Worm (Caenorhabditis elegans) whole organism, young adult: Measurements from ENCODE around the gene T28H10.2.
A peak's percentile ranks its signal among the peaks of the same experiment; 100 is the strongest.

ENCODE experiments used
- B0261.1 ChIP-seq: sonication (generic microtip); optimal IDR thresholded peaks from 2 replicates; lab custom pipeline; 2016; ENCODE audit warnings: mild to moderate bottlenecking, missing genetic modification characterization, moderate library complexity, missing compliant biosample characterization
- B0336.3 ChIP-seq: fragments of 200-800 bp; sonication (Bioruptor generic); IDR thresholded peaks from 2 replicates; pipeline ENCODE4 v1.3.6; 2022; ENCODE audit warnings: missing genetic modification characterization, missing compliant biosample characterization
- F10E7.11 ChIP-seq: sonication (generic microtip); optimal IDR thresholded peaks from 2 replicates; lab custom pipeline; 2017; ENCODE audit warnings: mild to moderate bottlenecking, missing genetic modification characterization, moderate library complexity, missing compliant biosample characterization
- F23B12.7 ChIP-seq: sonication (generic microtip); optimal IDR thresholded peaks from 2 replicates; lab custom pipeline; 2017; ENCODE audit warnings: missing genetic modification characterization, mild to moderate bottlenecking, missing compliant biosample characterization, antibody characterized with exemption, moderate library complexity; ENCODE audit not compliant: insufficient read depth
- F33H1.4 ChIP-seq: fragments of 200-800 bp; sonication (Bioruptor generic); IDR thresholded peaks from 2 replicates; pipeline ENCODE4 v1.3.6; 2022; ENCODE audit warnings: missing genetic modification reagents, missing genetic modification characterization, missing compliant biosample characterization
- F52B5.7 ChIP-seq: sonication (generic microtip); optimal IDR thresholded peaks from 2 replicates; lab custom pipeline; 2016; ENCODE audit warnings: mild to moderate bottlenecking, missing genetic modification characterization, missing compliant biosample characterization
- F57C9.4 ChIP-seq: sonication (generic microtip); optimal IDR thresholded peaks from 2 replicates; lab custom pipeline; 2017; ENCODE audit warnings: mild to moderate bottlenecking, missing genetic modification characterization, missing compliant biosample characterization
- K11D2.4 ChIP-seq: fragments of 200-800 bp; sonication (Bioruptor generic); IDR thresholded peaks from 2 replicates; pipeline ENCODE4 v1.3.6; 2022; ENCODE audit warnings: missing genetic modification reagents, missing genetic modification characterization, missing compliant biosample characterization
- K12H6.12 ChIP-seq: fragments of 200-800 bp; sonication (Bioruptor generic); optimal IDR thresholded peaks from 2 replicates; lab custom pipeline; 2018; ENCODE audit warnings: mild to moderate bottlenecking, missing genetic modification characterization, missing compliant biosample characterization
- Y56A3A.18 ChIP-seq: fragments of 200-800 bp; sonication (Bioruptor generic); IDR thresholded peaks from 2 replicates; pipeline ENCODE4 v1.3.6; 2022; ENCODE audit warnings: missing genetic modification reagents, missing genetic modification characterization, missing compliant biosample characterization
- Y79H2A.3 ChIP-seq: fragments of 200-800 bp; sonication (Bioruptor generic); conservative IDR thresholded peaks from 2 replicates; pipeline ENCODE4 v1.3.6; 2022; ENCODE audit warnings: missing genetic modification reagents, missing genetic modification characterization, missing compliant biosample characterization
- ZK185.1 ChIP-seq: sonication (generic microtip); optimal IDR thresholded peaks from 2 replicates; lab custom pipeline; 2016; ENCODE audit warnings: mild to moderate bottlenecking, missing genetic modification characterization, missing compliant biosample characterization; ENCODE audit not compliant: poor library complexity, severe bottlenecking
- atf-7 ChIP-seq: sonication (generic microtip); optimal IDR thresholded peaks from 2 replicates; lab custom pipeline; 2017; ENCODE audit warnings: mild to moderate bottlenecking, missing genetic modification characterization, missing compliant biosample characterization
- attf-3 ChIP-seq: fragments of 200-800 bp; sonication (Bioruptor generic); conservative IDR thresholded peaks from 2 replicates; pipeline ENCODE4 v1.3.6; 2022; ENCODE audit warnings: missing genetic modification reagents, missing genetic modification characterization, missing compliant biosample characterization
- attf-5 ChIP-seq: fragments of 200-800 bp; sonication (Bioruptor generic); optimal IDR thresholded peaks from 2 replicates; lab custom pipeline; 2018; ENCODE audit warnings: mild to moderate bottlenecking, missing genetic modification characterization, missing compliant biosample characterization
- bed-2 ChIP-seq: fragments of 200-800 bp; sonication (Bioruptor generic); IDR thresholded peaks from 2 replicates; pipeline ENCODE4 v1.3.6; 2022; ENCODE audit warnings: missing genetic modification reagents, missing genetic modification characterization, missing compliant biosample characterization
- cebp-1 ChIP-seq, 2 experiments: fragments of 200-800 bp in 1 of 2; sonication (Bioruptor generic) in 1 of 2; sonication (generic microtip) in 1 of 2; IDR thresholded peaks in 1 of 2; optimal IDR thresholded peaks in 1 of 2; 2 replicates each; pipeline versions ENCODE4 v1.3.6 to Lab custom; 2017 to 2022; ENCODE audit warnings: missing compliant biosample characterization in 2 of 2, missing genetic modification characterization in 2 of 2, mild to moderate bottlenecking in 1 of 2, missing genetic modification reagents in 1 of 2, moderate library complexity in 1 of 2
- ceh-27 ChIP-seq: fragments of 200-800 bp; sonication (Bioruptor generic); optimal IDR thresholded peaks from 2 replicates; lab custom pipeline; 2018; ENCODE audit warnings: mild to moderate bottlenecking, missing genetic modification characterization, moderate library complexity, missing compliant biosample characterization
- ceh-58 ChIP-seq: fragments of 200-800 bp; sonication (Bioruptor generic); IDR thresholded peaks from 2 replicates; pipeline ENCODE4 v1.3.6; 2022; ENCODE audit warnings: missing genetic modification characterization, missing compliant biosample characterization
- dox-1 ChIP-seq: fragments of 200-800 bp; sonication (Bioruptor generic); IDR thresholded peaks from 2 replicates; pipeline ENCODE4 v1.3.6; 2022; ENCODE audit warnings: missing genetic modification reagents, missing genetic modification characterization, missing compliant biosample characterization
- dpff-1 ChIP-seq: sonication (generic microtip); optimal IDR thresholded peaks from 2 replicates; lab custom pipeline; 2017; ENCODE audit warnings: mild to moderate bottlenecking, missing genetic modification characterization, missing compliant biosample characterization
- egrh-3 ChIP-seq: fragments of 200-800 bp; sonication (Bioruptor generic); IDR thresholded peaks from 2 replicates; pipeline ENCODE4 v1.3.6; 2022; ENCODE audit warnings: missing genetic modification reagents, missing genetic modification characterization, missing compliant biosample characterization
- fkh-3 ChIP-seq: sonication (generic microtip); optimal IDR thresholded peaks from 2 replicates; lab custom pipeline; 2016; ENCODE audit warnings: mild to moderate bottlenecking, missing genetic modification characterization, missing compliant biosample characterization
- hlh-26 ChIP-seq: fragments of 200-800 bp; sonication (Bioruptor generic); conservative IDR thresholded peaks from 2 replicates; pipeline ENCODE4 v1.3.6; 2022; ENCODE audit warnings: missing genetic modification reagents, missing genetic modification characterization, missing compliant biosample characterization
- hmg-1.2 ChIP-seq: fragments of 200-800 bp; sonication (Bioruptor generic); IDR thresholded peaks from 2 replicates; pipeline ENCODE4 v1.3.6; 2022; ENCODE audit warnings: missing genetic modification reagents, missing genetic modification characterization, missing compliant biosample characterization
- let-607 ChIP-seq, 2 experiments: fragments of 200-800 bp in 1 of 2; sonication (Bioruptor generic) in 1 of 2; sonication (generic microtip) in 1 of 2; optimal IDR thresholded peaks; 2 replicates each; lab custom pipeline; 2016 to 2018; ENCODE audit warnings: mild to moderate bottlenecking in 2 of 2, missing compliant biosample characterization in 2 of 2, missing genetic modification characterization in 2 of 2, moderate library complexity in 2 of 2, missing genotype in 1 of 2
- lin-35 ChIP-seq, 3 experiments: fragments of 150-350 bp in 2 of 3; sonication (generic microtip) in 1 of 3; optimal IDR thresholded peaks; 2 replicates each; lab custom pipeline; 2014 to 2018; ENCODE audit warnings: missing biosample characterization in 3 of 3, missing genetic modification characterization in 3 of 3, missing genetic modification reagents in 3 of 3
- lin-40 ChIP-seq: sonication (generic microtip); optimal IDR thresholded peaks from 2 replicates; lab custom pipeline; 2016; ENCODE audit warnings: missing genetic modification characterization, mild to moderate bottlenecking, missing compliant biosample characterization, missing genotype, missing genetic modification reagents
- madf-10 ChIP-seq: sonication (generic microtip); optimal IDR thresholded peaks from 2 replicates; lab custom pipeline; 2016; ENCODE audit warnings: mild to moderate bottlenecking, missing genetic modification characterization, missing compliant biosample characterization
- madf-6 ChIP-seq: fragments of 200-800 bp; sonication (Bioruptor generic); IDR thresholded peaks from 2 replicates; pipeline ENCODE4 v1.3.6; 2022; ENCODE audit warnings: missing genetic modification reagents, missing genetic modification characterization, missing compliant biosample characterization
- madf-8 ChIP-seq: fragments of 200-800 bp; sonication (Bioruptor generic); conservative IDR thresholded peaks from 2 replicates; pipeline ENCODE4 v1.3.6; 2022; ENCODE audit warnings: missing genetic modification reagents, missing genetic modification characterization, missing compliant biosample characterization
- mcd-1 ChIP-seq: fragments of 200-800 bp; sonication (Bioruptor generic); IDR thresholded peaks from 2 replicates; pipeline ENCODE4 v1.3.6; 2022; ENCODE audit warnings: missing genetic modification reagents, missing genetic modification characterization, missing compliant biosample characterization
- nhr-80 ChIP-seq: sonication (generic microtip); optimal IDR thresholded peaks from 2 replicates; lab custom pipeline; 2016; ENCODE audit warnings: missing genetic modification characterization, missing compliant biosample characterization
- pha-4 ChIP-seq: fragments of 150-350 bp; sonication (generic microtip); optimal IDR thresholded peaks from 2 replicates; lab custom pipeline; 2014; ENCODE audit warnings: missing biosample characterization, missing genetic modification reagents, missing genetic modification characterization
- rcor-1 ChIP-seq: fragments of 200-800 bp; sonication (Bioruptor generic); IDR thresholded peaks from 2 replicates; pipeline ENCODE4 v1.3.6; 2022; ENCODE audit warnings: missing genetic modification reagents, missing genetic modification characterization, missing compliant biosample characterization
- snpc-4 ChIP-seq, 5 experiments: fragments of 150-350 bp in 1 of 5; sonication (generic microtip) in 4 of 5; optimal IDR thresholded peaks; 2 replicates each; lab custom pipeline; 2014 to 2018; ENCODE audit warnings: missing genetic modification characterization in 5 of 5, missing biosample characterization in 3 of 5, antibody characterized with exemption in 2 of 5, mild to moderate bottlenecking in 2 of 5, missing compliant biosample characterization in 2 of 5, missing genotype in 2 of 5, moderate library complexity in 2 of 5, missing genetic modification reagents in 1 of 5
- somi-1 ChIP-seq: fragments of 200-800 bp; sonication (Bioruptor generic); optimal IDR thresholded peaks from 2 replicates; lab custom pipeline; 2018; ENCODE audit warnings: mild to moderate bottlenecking, missing genetic modification characterization, missing compliant biosample characterization
- tbp1 ChIP-seq: fragments of 200-800 bp; sonication (Bioruptor generic); optimal IDR thresholded peaks from 2 replicates; lab custom pipeline; 2018; ENCODE audit warnings: mild to moderate bottlenecking, missing genetic modification characterization, missing compliant biosample characterization
- zfh-2 ChIP-seq: fragments of 200-800 bp; sonication (Bioruptor generic); conservative IDR thresholded peaks from 2 replicates; pipeline ENCODE4 v1.3.6; 2022; ENCODE audit warnings: missing genetic modification reagents, missing genetic modification characterization, missing compliant biosample characterization
- ztf-22 ChIP-seq: fragments of 200-800 bp; sonication (Bioruptor generic); optimal IDR thresholded peaks from 2 replicates; lab custom pipeline; 2018; ENCODE audit warnings: mild to moderate bottlenecking, missing genetic modification characterization, moderate library complexity, missing compliant biosample characterization
- ztf-26 ChIP-seq: sonication (generic microtip); optimal IDR thresholded peaks from 2 replicates; lab custom pipeline; 2017; ENCODE audit warnings: missing genetic modification characterization, missing compliant biosample characterization
- ztf-28 ChIP-seq: fragments of 200-800 bp; sonication (Bioruptor generic); IDR thresholded peaks from 2 replicates; pipeline ENCODE4 v1.3.6; 2022; ENCODE audit warnings: missing genetic modification reagents, missing genetic modification characterization, missing compliant biosample characterization

The T28H10.2 gene

ce11 chrV:12467755-12468154 lies 45.0 kb downstream of the T28H10.2 start:
- no peak for TF ChIP-seq hlh-26 (GFP tag; lab: Robert Waterston, UW)
- no peak for TF ChIP-seq F57C9.4
- peak; percentile 19 for TF ChIP-seq attf-5 (GFP tag; lab: Kevin White, UChicago)
- TF ChIP-seq dox-1 (GFP tag; lab: Robert Waterston, UW), result peak; percentile 45; the same call in 1 of the 2 replicates
- peak in 1 of 2 experiments; percentile 3 for TF ChIP-seq let-607 (tag; optimal IDR thresholded peaks at IDR 0.05; lab: Kevin White, UChicago)
- no peak for TF ChIP-seq cebp-1 (GFP tag; IDR thresholded peaks at IDR 0.05; lab: Robert Waterston, UW)
- peak; percentile 22 for TF ChIP-seq cebp-1 (tag; optimal IDR thresholded peaks at IDR 0.05; lab: Kevin White, UChicago)
- TF ChIP-seq nhr-80, result peak; percentile 98

- TF ChIP-seq fkh-3 (tag; lab: Kevin White, UChicago) (no peak), madf-8 (GFP tag; lab: Robert Waterston, UW) (no peak), B0261.1 (tag; lab: Kevin White, UChicago) (no peak), K12H6.12 (no peak), attf-5 (GFP tag; lab: Kevin White, UChicago) (no peak), madf-6 (GFP tag; lab: Robert Waterston, UW) (peak; percentile 22; the same call in 1 of the 2 replicates)
- TF ChIP-seq, all 124 proteins: peak for 1
These were observed 46.1 kb downstream of the T28H10.2 start for ce11 chrV:12466653-12467052.

ce11 chrV:12465399-12465798 lies 47.4 kb downstream of the T28H10.2 start:
- TF ChIP-seq F23B12.7 (tag; lab: Kevin White, UChicago) (no peak), zfh-2 (peak; percentile 98), Y56A3A.18 (GFP tag; lab: Robert Waterston, UW) (0 out of 2 replicates have a peak, but pooled peaks have one; percentile 25), atf-7 (tag; lab: Kevin White, UChicago) (peak; percentile 48), F52B5.7 (tag; lab: Kevin White, UChicago) (peak; percentile 31), somi-1 (GFP tag; lab: Kevin White, UChicago) (peak; percentile 83), dox-1 (GFP tag; lab: Robert Waterston, UW) (peak; percentile 72), attf-5 (GFP tag; lab: Kevin White, UChicago) (peak; percentile 62), ztf-22 (GFP tag; lab: Kevin White, UChicago) (peak; percentile 0), mcd-1 (GFP tag; lab: Robert Waterston, UW) (peak; percentile 57), madf-10 (tag; lab: Kevin White, UChicago) (peak; percentile 20), F33H1.4 (0 out of 2 replicates have a peak, but pooled peaks have one; percentile 19), rcor-1 (GFP tag; lab: Robert Waterston, UW) (0 out of 2 replicates have a peak, but pooled peaks have one; percentile 32), B0336.3 (GFP tag; lab: Robert Waterston, UW) (0 out of 2 replicates have a peak, but pooled peaks have one; percentile 28), madf-6 (GFP tag; lab: Robert Waterston, UW) (peak; percentile 17; the same call in 1 of the 2 replicates), bed-2 (GFP tag; lab: Robert Waterston, UW) (0 out of 2 replicates have a peak, but pooled peaks have one; percentile 38), ZK185.1 (tag; lab: Kevin White, UChicago) (peak; percentile 2), tbp1 (GFP tag; lab: Kevin White, UChicago) (peak; percentile 1), egrh-3 (GFP tag; lab: Robert Waterston, UW) (peak; percentile 82), pha-4 (tag; lab: Kevin White, UChicago) (no peak), Y79H2A.3 (GFP tag; lab: Robert Waterston, UW) (no peak), ztf-28 (GFP tag; lab: Robert Waterston, UW) (no peak), lin-35 (GFP tag; optimal IDR thresholded peaks at IDR 0.05; lab: Kevin White, UChicago) (peak in 2 of 3 experiments; percentile 13 to 62), ztf-26 (no peak), snpc-4 (GFP tag; optimal IDR thresholded peaks at IDR 0.05; lab: Kevin White, UChicago) (no peak), snpc-4 (tag; optimal IDR thresholded peaks at IDR 0.05; lab: Kevin White, UChicago) (peak in 2 of 4 experiments; percentile 39 to 45), lin-40 (tag; lab: Kevin White, UChicago) (peak; percentile 58), ceh-27 (GFP tag; lab: Kevin White, UChicago) (peak; percentile 76), F10E7.11 (tag; lab: Kevin White, UChicago) (peak; percentile 15), dpff-1 (tag; lab: Kevin White, UChicago) (no peak), attf-3 (peak; percentile 43), ceh-58 (no peak), K11D2.4 (GFP tag; lab: Robert Waterston, UW) (peak; percentile 77), hmg-1.2 (GFP tag; lab: Robert Waterston, UW) (peak; percentile 86), fkh-3 (tag; lab: Kevin White, UChicago) (no peak)
